Worm (Caenorhabditis elegans) whole organism, early embryonic: Measurements from ENCODE around the gene F58A4.2.

Experiments used
- F13C5.2 ChIP-seq: sonication (generic microtip); optimal IDR thresholded peaks from 2 replicates; lab custom pipeline; 2017; ENCODE audit warnings: mild to moderate bottlenecking, missing genetic modification characterization, inconsistent platforms, missing compliant biosample characterization
- ets-7 ChIP-seq: sonication (generic microtip); optimal IDR thresholded peaks from 2 replicates; lab custom pipeline; 2016; ENCODE audit warnings: missing genotype, missing genetic modification characterization, missing compliant biosample characterization
- flt-1 ChIP-seq: fragments of 200-800 bp; sonication (Bioruptor generic); IDR thresholded peaks from 2 replicates; pipeline ENCODE4 v1.3.6; 2022; ENCODE audit warnings: missing genetic modification characterization, missing compliant biosample characterization
- hmg-4 ChIP-seq: fragments of 200-800 bp; sonication (Bioruptor generic); optimal IDR thresholded peaks from 2 replicates; lab custom pipeline; 2018; ENCODE audit warnings: mild to moderate bottlenecking, missing genetic modification characterization, missing compliant biosample characterization

DNA sequence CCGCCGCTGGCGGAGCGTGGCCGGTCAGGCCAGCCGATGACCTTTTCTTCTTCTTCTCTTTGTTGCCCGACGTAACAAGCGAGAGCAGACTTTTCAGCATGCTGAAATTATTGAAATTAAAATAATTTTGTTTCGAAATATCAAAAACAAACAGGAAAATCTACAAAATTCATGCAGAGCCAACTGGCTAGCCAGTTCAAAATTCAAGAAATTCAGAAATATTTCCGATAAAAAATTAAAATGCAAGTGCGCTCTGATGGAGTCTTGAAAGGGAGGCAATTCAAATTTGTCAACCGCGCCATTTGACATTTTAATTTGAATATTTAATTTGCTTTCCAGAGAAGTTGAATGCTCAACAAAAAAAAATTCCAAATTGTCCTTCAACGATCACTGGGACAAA, at the start of gene F58A4.2:
- no peak for TF ChIP-seq hmg-4 (GFP tag; lab: Kevin White, UChicago)
- no peak for TF ChIP-seq ets-7 (tag; lab: Kevin White, UChicago)
- no peak for TF ChIP-seq F13C5.2 (tag; lab: Kevin White, UChicago)
- TF ChIP-seq flt-1 (GFP tag; lab: Robert Waterston, UW), result no peak
